Comparison of ENCODE assay signal across 1 fruit fly cellular context in the genomic region with DNA sequence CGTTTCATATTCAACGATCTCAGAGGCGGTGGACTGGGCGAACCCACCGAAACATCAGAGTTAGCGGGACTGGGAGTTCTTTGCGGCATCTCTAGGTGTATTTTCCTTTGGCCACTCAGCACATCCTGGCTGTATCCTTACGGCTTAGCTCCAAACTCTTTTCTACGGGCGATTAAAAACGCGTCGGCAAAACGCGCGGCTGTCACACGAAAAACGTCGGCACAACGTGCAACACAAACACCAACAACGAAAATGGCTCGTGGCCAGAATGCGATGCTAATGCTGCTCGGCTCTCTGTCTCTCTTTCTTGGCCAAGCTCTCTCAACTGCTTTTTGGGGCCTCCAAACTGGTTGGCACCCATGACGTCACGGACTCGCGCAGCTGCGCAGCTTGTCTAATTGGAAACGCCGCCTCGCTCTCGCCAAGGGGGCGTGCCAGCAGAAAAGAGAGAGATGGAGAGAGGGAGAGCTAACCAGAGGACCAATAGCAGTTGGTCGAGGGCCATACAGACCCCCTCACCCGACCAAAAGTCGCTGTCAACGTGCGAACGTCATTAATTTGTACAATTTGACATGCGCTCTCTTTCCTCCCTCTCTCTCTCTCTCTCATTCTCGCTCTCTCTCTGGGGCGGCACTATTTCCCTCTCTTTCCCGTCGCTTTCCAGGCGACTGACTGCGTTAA.
TF ChIP-seq lines count a peak whose summit lies in the region.

A gene (minus strand): TSS at position 255 of the 681 bp plus-strand sequence.

TF ChIP-seq in whole organism, embryonic, 481 proteins besides CTCF, POLR2A, EP300 and RAD21 (continued from another document):
- TF ChIP-seq insv (GFP tag; optimal IDR thresholded peaks at IDR 0.05; lab: Kevin White, UChicago), result peak in 1 of 2 experiments; percentile 81
- no peak for TF ChIP-seq CG13424 (tag; optimal IDR thresholded peaks at IDR 0.05; lab: Kevin White, UChicago)
- TF ChIP-seq CG6272 (GFP tag; IDR thresholded peaks at IDR 0.05; lab: Robert Waterston, UW), result no peak
- no peak for TF ChIP-seq chn (GFP tag; optimal IDR thresholded peaks at IDR 0.05; lab: Kevin White, UChicago)
- peak; percentile 99 for TF ChIP-seq Nf-YB (GFP tag; optimal IDR thresholded peaks at IDR 0.05; lab: Kevin White, UChicago)
- peak; percentile 46; the same call in 1 of the 2 replicates for TF ChIP-seq bbx (GFP tag; IDR thresholded peaks at IDR 0.05; lab: Robert Waterston, UW; ENCODE audit: partially characterized antibody)
- peak; percentile 85 for TF ChIP-seq Adf1 (GFP tag; IDR thresholded peaks at IDR 0.05; lab: Robert Waterston, UW)
- TF ChIP-seq CG1233 (GFP tag; optimal IDR thresholded peaks at IDR 0.05; lab: Kevin White, UChicago), result no peak
- no peak for TF ChIP-seq kay (GFP tag; optimal IDR thresholded peaks at IDR 0.05; lab: Kevin White, UChicago)
- no peak for TF ChIP-seq CG18476 (GFP tag; optimal IDR thresholded peaks at IDR 0.05; lab: Kevin White, UChicago)
- no peak for TF ChIP-seq Asciz (GFP tag; optimal IDR thresholded peaks at IDR 0.05; lab: Kevin White, UChicago)
- peak; percentile 66 for TF ChIP-seq sna (GFP tag; IDR thresholded peaks at IDR 0.05; lab: Robert Waterston, UW; ENCODE audit: partially characterized antibody)
- no peak; the same call in 1 of the 2 replicates for TF ChIP-seq onecut (GFP tag; IDR thresholded peaks at IDR 0.05; lab: Robert Waterston, UW)
- TF ChIP-seq BtbVII (GFP tag; optimal IDR thresholded peaks at IDR 0.05; lab: Kevin White, UChicago), result peak; percentile 76
- peak; percentile 92 for TF ChIP-seq crol (GFP tag; IDR thresholded peaks at IDR 0.05; lab: Robert Waterston, UW)
- TF ChIP-seq chm (GFP tag; IDR thresholded peaks at IDR 0.05; lab: Robert Waterston, UW), result no peak
- peak; percentile 62; the same call in 2 of the 3 replicates for TF ChIP-seq otp (GFP tag; IDR thresholded peaks at IDR 0.05; lab: Robert Waterston, UW)
- TF ChIP-seq CG4820 (GFP tag; optimal IDR thresholded peaks at IDR 0.05; lab: Kevin White, UChicago), result no peak
- TF ChIP-seq CG13624 (GFP tag; optimal IDR thresholded peaks at IDR 0.05; lab: Kevin White, UChicago), result peak; percentile 84
- TF ChIP-seq CG15601 (tag; optimal IDR thresholded peaks at IDR 0.05; lab: Kevin White, UChicago), result no peak
- no peak for TF ChIP-seq CG4854 (GFP tag; optimal IDR thresholded peaks at IDR 0.05; lab: Kevin White, UChicago)
- TF ChIP-seq Myb (GFP tag; optimal IDR thresholded peaks at IDR 0.05; lab: Kevin White, UChicago), result no peak
- no peak for TF ChIP-seq CG2202 (tag; optimal IDR thresholded peaks at IDR 0.05; lab: Kevin White, UChicago)
- TF ChIP-seq ase (GFP tag; IDR thresholded peaks at IDR 0.05; lab: Robert Waterston, UW), result no peak
- peak; percentile 85 for TF ChIP-seq abd-A (tag; optimal IDR thresholded peaks at IDR 0.05; lab: Kevin White, UChicago)
- TF ChIP-seq CG11456 (GFP tag; IDR thresholded peaks at IDR 0.05; lab: Robert Waterston, UW), result no peak
- no peak for TF ChIP-seq trh (GFP tag; optimal IDR thresholded peaks at IDR 0.05; lab: Kevin White, UChicago)
- no peak for TF ChIP-seq ato (GFP tag; IDR thresholded peaks at IDR 0.05; lab: Robert Waterston, UW; ENCODE audit: partially characterized antibody)
- TF ChIP-seq Pdp1 (GFP tag; optimal IDR thresholded peaks at IDR 0.05; lab: Kevin White, UChicago), result peak in 1 of 2 experiments; percentile 26
- no peak for TF ChIP-seq tgo (GFP tag; IDR thresholded peaks at IDR 0.05; lab: Robert Waterston, UW)
- TF ChIP-seq Drgx (GFP tag; IDR thresholded peaks at IDR 0.05; lab: Robert Waterston, UW), result 0 out of 2 replicates have a peak, but pooled peaks have one; percentile 9
- no peak for TF ChIP-seq wek (GFP tag; optimal IDR thresholded peaks at IDR 0.05; lab: Kevin White, UChicago)
- TF ChIP-seq CG1832 (GFP tag; optimal IDR thresholded peaks at IDR 0.05; lab: Kevin White, UChicago), result peak; percentile 94
- no peak for TF ChIP-seq ac (GFP tag; optimal IDR thresholded peaks at IDR 0.05; lab: Kevin White, UChicago)
- no peak for TF ChIP-seq fd64A (GFP tag; optimal IDR thresholded peaks at IDR 0.05; lab: Kevin White, UChicago)
- no peak for TF ChIP-seq CG8281 (tag; optimal IDR thresholded peaks at IDR 0.05; lab: Kevin White, UChicago)
- no peak for TF ChIP-seq CG7963 (GFP tag; IDR thresholded peaks at IDR 0.05; lab: Robert Waterston, UW; ENCODE audit: partially characterized antibody)
- TF ChIP-seq CG3726 (GFP tag; IDR thresholded peaks at IDR 0.05; lab: Robert Waterston, UW), result no peak
- no peak for TF ChIP-seq rib (GFP tag; IDR thresholded peaks at IDR 0.05; lab: Robert Waterston, UW)
- no peak for TF ChIP-seq CG10267 (tag; optimal IDR thresholded peaks at IDR 0.05; lab: Kevin White, UChicago)
- TF ChIP-seq CG9817 (tag; optimal IDR thresholded peaks at IDR 0.05; lab: Kevin White, UChicago), result no peak
- no peak for TF ChIP-seq PHDP (tag; optimal IDR thresholded peaks at IDR 0.05; lab: Kevin White, UChicago)
- no peak for TF ChIP-seq CG11247 (GFP tag; IDR thresholded peaks at IDR 0.05; lab: Robert Waterston, UW)
- TF ChIP-seq CHES-1-like (GFP tag; optimal IDR thresholded peaks at IDR 0.05; lab: Kevin White, UChicago), result no peak
- TF ChIP-seq zen (tag; optimal IDR thresholded peaks at IDR 0.05; lab: Kevin White, UChicago), result peak; percentile 6
- TF ChIP-seq CG11398 (GFP tag; optimal IDR thresholded peaks at IDR 0.05; lab: Kevin White, UChicago), result no peak
- no peak for TF ChIP-seq CG17186 (GFP tag; optimal IDR thresholded peaks at IDR 0.05; lab: Kevin White, UChicago)
- no peak for TF ChIP-seq Camta (GFP tag; optimal IDR thresholded peaks at IDR 0.05; lab: Kevin White, UChicago)
- peak; percentile 36 for TF ChIP-seq Scr (GFP tag; IDR thresholded peaks at IDR 0.05; lab: Robert Waterston, UW; ENCODE audit: partially characterized antibody)
- no peak for TF ChIP-seq nerfin-1 (tag; optimal IDR thresholded peaks at IDR 0.05; lab: Kevin White, UChicago)
- TF ChIP-seq gro (GFP tag; optimal IDR thresholded peaks at IDR 0.05; lab: Kevin White, UChicago), result no peak
- TF ChIP-seq CG12104 (GFP tag; optimal IDR thresholded peaks at IDR 0.05; lab: Kevin White, UChicago), result no peak
- peak; percentile 44; the same call in 1 of the 2 replicates for TF ChIP-seq hbn (GFP tag; IDR thresholded peaks at IDR 0.05; lab: Robert Waterston, UW; ENCODE audit: partially characterized antibody)
- peak; percentile 78; the same call in 1 of the 4 replicates for TF ChIP-seq chinmo (GFP tag; IDR thresholded peaks at IDR 0.05; lab: Robert Waterston, UW; ENCODE audit: partially characterized antibody)
- no peak for TF ChIP-seq Mrtf (GFP tag; IDR thresholded peaks at IDR 0.05; lab: Robert Waterston, UW)
- TF ChIP-seq CG12659 (GFP tag; optimal IDR thresholded peaks at IDR 0.05; lab: Kevin White, UChicago), result no peak
- TF ChIP-seq CG10979 (tag; optimal IDR thresholded peaks at IDR 0.05; lab: Kevin White, UChicago), result no peak
- no peak for TF ChIP-seq CG13894 (tag; optimal IDR thresholded peaks at IDR 0.05; lab: Kevin White, UChicago)
- TF ChIP-seq sisA (GFP tag; IDR thresholded peaks at IDR 0.05; lab: Robert Waterston, UW), result no peak
- TF ChIP-seq Awh (GFP tag; IDR thresholded peaks at IDR 0.05; lab: Robert Waterston, UW), result no peak
